Worm (Caenorhabditis elegans) whole organism, late embryonic: Measurements from ENCODE around the gene F43C11.10.
A peak's percentile ranks its signal among the peaks of the same experiment; 100 is the strongest.

Experiments used
- C08G9.2 ChIP-seq: sonication (generic microtip); optimal IDR thresholded peaks from 2 replicates; lab custom pipeline; 2016; ENCODE audit warnings: mild to moderate bottlenecking, missing genetic modification characterization, moderate library complexity, missing compliant biosample characterization
- F13H6.1 ChIP-seq: sonication (generic microtip); optimal IDR thresholded peaks from 2 replicates; lab custom pipeline; 2016; ENCODE audit warnings: missing genetic modification characterization, missing compliant biosample characterization
- T23F11.4 ChIP-seq: fragments of 200-800 bp; sonication (Bioruptor generic); optimal IDR thresholded peaks from 2 replicates; lab custom pipeline; 2018; ENCODE audit warnings: mild to moderate bottlenecking, missing genetic modification characterization, missing compliant biosample characterization
- Y22D7AL.16 ChIP-seq: sonication (generic microtip); optimal IDR thresholded peaks from 2 replicates; lab custom pipeline; 2016; ENCODE audit warnings: missing genetic modification characterization, missing compliant biosample characterization
- ahr-1 ChIP-seq: sonication (generic microtip); optimal IDR thresholded peaks from 2 replicates; lab custom pipeline; 2016; ENCODE audit warnings: missing genetic modification characterization, missing compliant biosample characterization
- ceh-19 ChIP-seq: fragments of 200-800 bp; sonication (Bioruptor generic); optimal IDR thresholded peaks from 2 replicates; lab custom pipeline; 2018; ENCODE audit warnings: mild to moderate bottlenecking, missing genetic modification characterization, missing compliant biosample characterization
- ceh-24 ChIP-seq: sonication (generic microtip); optimal IDR thresholded peaks from 2 replicates; lab custom pipeline; 2016; ENCODE audit warnings: mild to moderate bottlenecking, missing genetic modification characterization, missing compliant biosample characterization
- ceh-31 ChIP-seq: sonication (generic microtip); optimal IDR thresholded peaks from 2 replicates; lab custom pipeline; 2016; ENCODE audit warnings: missing genetic modification characterization, missing compliant biosample characterization
- ceh-45 ChIP-seq: fragments of 200-800 bp; sonication (Bioruptor generic); IDR thresholded peaks from 2 replicates; pipeline ENCODE4 v1.3.6; 2022; ENCODE audit warnings: missing genetic modification reagents, missing genetic modification characterization, missing compliant biosample characterization
- ceh-48 ChIP-seq: sonication (generic microtip); optimal IDR thresholded peaks from 2 replicates; lab custom pipeline; 2016; ENCODE audit warnings: missing genetic modification characterization, inconsistent platforms, missing compliant biosample characterization
- dmd-4 ChIP-seq: sonication (generic microtip); optimal IDR thresholded peaks from 2 replicates; lab custom pipeline; 2016; ENCODE audit warnings: borderline replicate concordance, missing genetic modification characterization, missing compliant biosample characterization
- elt-2 ChIP-seq: sonication (generic microtip); optimal IDR thresholded peaks from 2 replicates; lab custom pipeline; 2016; ENCODE audit warnings: missing genetic modification reagents, missing genetic modification characterization, missing compliant biosample characterization
- elt-4 ChIP-seq: sonication (generic microtip); optimal IDR thresholded peaks from 2 replicates; lab custom pipeline; 2016; ENCODE audit warnings: missing genetic modification characterization, missing compliant biosample characterization
- ets-4 ChIP-seq: sonication (generic microtip); optimal IDR thresholded peaks from 2 replicates; lab custom pipeline; 2016; ENCODE audit warnings: missing genetic modification characterization, missing compliant biosample characterization
- eyg-1 ChIP-seq: sonication (generic microtip); optimal IDR thresholded peaks from 2 replicates; lab custom pipeline; 2016; ENCODE audit warnings: missing genotype, missing genetic modification characterization, missing compliant biosample characterization
- fkh-10 ChIP-seq: fragments of 150-350 bp; optimal IDR thresholded peaks from 2 replicates; lab custom pipeline; 2014; ENCODE audit warnings: missing biosample characterization, missing genetic modification reagents, missing genetic modification characterization
- fkh-6 ChIP-seq: sonication (generic microtip); optimal IDR thresholded peaks from 2 replicates; lab custom pipeline; 2016; ENCODE audit warnings: missing genetic modification characterization, missing compliant biosample characterization
- gmeb-2 ChIP-seq: sonication (generic microtip); optimal IDR thresholded peaks from 2 replicates; lab custom pipeline; 2016; ENCODE audit warnings: missing genetic modification characterization, inconsistent platforms, missing compliant biosample characterization
- hlh-13 ChIP-seq: fragments of 200-800 bp; sonication (Bioruptor generic); optimal IDR thresholded peaks from 2 replicates; lab custom pipeline; 2018; ENCODE audit warnings: mild to moderate bottlenecking, missing genetic modification characterization, missing compliant biosample characterization
- hlh-15 ChIP-seq: sonication (generic microtip); optimal IDR thresholded peaks from 2 replicates; lab custom pipeline; 2016; ENCODE audit warnings: missing genetic modification characterization, missing compliant biosample characterization
- hlh-30 ChIP-seq: sonication (generic microtip); optimal IDR thresholded peaks from 2 replicates; lab custom pipeline; 2017; ENCODE audit warnings: antibody characterized with exemption, missing genetic modification characterization, missing compliant biosample characterization; ENCODE audit not compliant: insufficient read depth
- hlh-6 ChIP-seq: sonication (generic microtip); optimal IDR thresholded peaks from 2 replicates; lab custom pipeline; 2016; ENCODE audit warnings: missing genotype, missing genetic modification characterization, missing compliant biosample characterization
- hlh-8 ChIP-seq: sonication (generic microtip); optimal IDR thresholded peaks from 2 replicates; lab custom pipeline; 2016; ENCODE audit warnings: missing genotype, missing genetic modification characterization, missing compliant biosample characterization
- lim-6 ChIP-seq: sonication (generic microtip); optimal IDR thresholded peaks from 2 replicates; lab custom pipeline; 2016; ENCODE audit warnings: missing genetic modification characterization, missing compliant biosample characterization
- lin-11 ChIP-seq: fragments of 200-800 bp; sonication (Bioruptor generic); optimal IDR thresholded peaks from 2 replicates; lab custom pipeline; 2018; ENCODE audit warnings: mild to moderate bottlenecking, missing genetic modification characterization, missing compliant biosample characterization
- mec-3 ChIP-seq: sonication (generic microtip); optimal IDR thresholded peaks from 2 replicates; lab custom pipeline; 2016; ENCODE audit warnings: borderline replicate concordance, missing genetic modification characterization, missing compliant biosample characterization
- nfya-1 ChIP-seq: sonication (generic microtip); optimal IDR thresholded peaks from 2 replicates; lab custom pipeline; 2017; ENCODE audit warnings: missing genetic modification characterization, mild to moderate bottlenecking, missing compliant biosample characterization, antibody characterized with exemption, moderate library complexity
- nhr-232 ChIP-seq: sonication (generic microtip); optimal IDR thresholded peaks from 2 replicates; lab custom pipeline; 2016; ENCODE audit warnings: missing genetic modification characterization, missing compliant biosample characterization
- pag-3 ChIP-seq: sonication (generic microtip); optimal IDR thresholded peaks from 2 replicates; lab custom pipeline; 2016; ENCODE audit warnings: missing compliant biosample characterization, missing genetic modification characterization, borderline replicate concordance
- pat-9 ChIP-seq: fragments of 200-800 bp; sonication (Bioruptor generic); optimal IDR thresholded peaks from 2 replicates; lab custom pipeline; 2018; ENCODE audit warnings: mild to moderate bottlenecking, missing genetic modification characterization, moderate library complexity, missing compliant biosample characterization
- pax-1 ChIP-seq: fragments of 150-350 bp; optimal IDR thresholded peaks from 2 replicates; lab custom pipeline; 2014; ENCODE audit warnings: missing biosample characterization, missing genetic modification characterization
- pqm-1 ChIP-seq: sonication (generic microtip); optimal IDR thresholded peaks from 2 replicates; lab custom pipeline; 2016; ENCODE audit warnings: missing genetic modification characterization, missing compliant biosample characterization
- rnt-1 ChIP-seq: sonication (generic microtip); optimal IDR thresholded peaks from 2 replicates; lab custom pipeline; 2016; ENCODE audit warnings: missing genetic modification characterization, missing compliant biosample characterization
- tbx-2 ChIP-seq: sonication (generic microtip); optimal IDR thresholded peaks from 2 replicates; lab custom pipeline; 2016; ENCODE audit warnings: missing genetic modification characterization, missing compliant biosample characterization
- tbx-7 ChIP-seq: sonication (generic microtip); optimal IDR thresholded peaks from 2 replicates; lab custom pipeline; 2016; ENCODE audit warnings: missing genotype, missing genetic modification characterization, missing compliant biosample characterization
- unc-86 ChIP-seq: sonication (generic microtip); optimal IDR thresholded peaks from 2 replicates; lab custom pipeline; 2016; ENCODE audit warnings: missing genetic modification characterization, missing compliant biosample characterization
- zip-5 ChIP-seq: sonication (generic microtip); optimal IDR thresholded peaks from 2 replicates; lab custom pipeline; 2016; ENCODE audit warnings: missing genetic modification characterization, missing compliant biosample characterization
- ztf-16 ChIP-seq: sonication (generic microtip); optimal IDR thresholded peaks from 2 replicates; lab custom pipeline; 2017; ENCODE audit warnings: missing genetic modification characterization, missing compliant biosample characterization

Gene F43C11.10

ce11 chrII:2380174-2380573 lies 27.7 kb upstream of the F43C11.10 start, which contains the start of gene F16G10.7:
F16G10.7 (minus strand) TSS chrII:2380274.
- TF ChIP-seq rnt-1 (tag; lab: Kevin White, UChicago) = no peak
- no peak for TF ChIP-seq fkh-6 (tag; lab: Kevin White, UChicago)
- TF ChIP-seq nfya-1 = peak; percentile 6
- TF ChIP-seq, all 69 proteins: peak for 1

ce11 chrII:2379673-2380072 lies 27.2 kb upstream of the F43C11.10 start:
- TF ChIP-seq ceh-48 (tag; lab: Kevin White, UChicago) (no peak), hlh-8 (tag; lab: Kevin White, UChicago) (no peak), pat-9 (no peak), lim-6 (no peak), gmeb-2 (tag; lab: Kevin White, UChicago) (no peak), eyg-1 (no peak), pax-1 (tag; lab: Kevin White, UChicago) (no peak), dmd-4 (tag; lab: Kevin White, UChicago) (no peak), rnt-1 (tag; lab: Kevin White, UChicago) (no peak), hlh-13 (GFP tag; lab: Kevin White, UChicago) (no peak), ztf-16 (tag; lab: Kevin White, UChicago) (no peak), T23F11.4 (GFP tag; lab: Kevin White, UChicago) (no peak), fkh-10 (GFP tag; lab: Kevin White, UChicago) (no peak)

ce11 chrII:2378465-2379009 lies 26.1 kb upstream of the F43C11.10 start:
- TF ChIP-seq nfya-1 (no peak), pag-3 (no peak), gmeb-2 (tag; lab: Kevin White, UChicago) (no peak), elt-4 (peak; percentile 36), F13H6.1 (tag; lab: Kevin White, UChicago) (no peak), ceh-24 (tag; lab: Kevin White, UChicago) (no peak), hlh-30 (tag; lab: Kevin White, UChicago) (no peak), ets-4 (peak; percentile 57), lin-11 (tag; lab: Kevin White, UChicago) (no peak), ahr-1 (tag; lab: Kevin White, UChicago) (no peak), tbx-2 (tag; lab: Kevin White, UChicago) (no peak), elt-2 (tag; lab: Kevin White, UChicago) (peak; percentile 100), ceh-45 (GFP tag; lab: Robert Waterston, UW) (no peak), zip-5 (tag; lab: Kevin White, UChicago) (peak; percentile 70), Y22D7AL.16 (tag; lab: Kevin White, UChicago) (no peak), pqm-1 (peak; percentile 98)

ce11 chrII:2377751-2378150 lies 25.3 kb upstream of the F43C11.10 start, which contains the start of gene F16G10.6:
F16G10.6 (minus strand) TSS chrII:2377851.
- TF ChIP-seq hlh-15 (tag; lab: Kevin White, UChicago) = no peak
- TF ChIP-seq ceh-19 = no peak
- no peak for TF ChIP-seq nhr-232
- no peak for TF ChIP-seq ceh-31
- no peak for TF ChIP-seq mec-3 (tag; lab: Kevin White, UChicago)
- no peak for TF ChIP-seq tbx-7 (tag; lab: Kevin White, UChicago)
- TF ChIP-seq C08G9.2 (tag; lab: Kevin White, UChicago) = no peak
- TF ChIP-seq dmd-4 (tag; lab: Kevin White, UChicago) = no peak
- no peak for TF ChIP-seq hlh-6 (tag; lab: Kevin White, UChicago)
- TF ChIP-seq pax-1 (tag; lab: Kevin White, UChicago) = no peak
- no peak for TF ChIP-seq unc-86 (tag; lab: Kevin White, UChicago)
